ENCODE assay signal across 1 fruit fly cellular context in the genomic region with DNA sequence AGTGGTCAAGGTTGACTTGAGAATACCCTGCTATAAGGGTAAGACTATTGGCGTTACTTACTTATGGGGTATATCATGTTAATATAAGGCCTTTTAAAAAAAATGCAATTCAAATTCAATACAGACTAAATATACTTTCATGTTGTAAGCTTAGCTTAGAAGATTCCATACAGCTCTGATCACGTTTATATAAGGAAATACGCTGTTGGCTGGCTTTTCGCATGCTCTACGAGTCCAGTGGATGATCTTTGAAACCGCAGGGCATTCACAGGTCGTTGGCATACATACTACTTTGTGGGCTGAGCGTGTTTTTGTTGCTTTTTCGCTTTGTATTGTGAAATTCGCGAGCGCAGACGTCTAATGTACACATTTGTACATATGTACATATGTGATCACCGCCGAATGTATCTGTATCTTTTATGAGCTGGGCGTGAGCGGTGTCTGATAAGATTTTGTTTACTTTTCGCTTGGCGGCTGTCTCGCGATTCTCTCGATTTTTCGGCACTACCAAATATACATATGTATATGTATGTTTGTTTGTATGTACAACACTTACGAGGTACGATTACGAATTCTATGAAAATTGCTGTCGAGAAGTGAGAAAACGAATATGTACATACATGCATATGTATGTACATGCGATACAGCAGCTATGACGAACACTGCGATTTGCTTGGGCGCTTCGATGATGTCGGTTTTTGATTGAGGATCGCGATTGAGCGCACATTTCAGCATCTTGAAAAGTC.
A peak's percentile ranks its signal among the peaks of the same experiment; 100 is the strongest.
TF ChIP-seq lines count a peak whose summit lies in the region.

No protein-coding gene starts in this region.

TF ChIP-seq in whole organism, embryonic, 481 proteins besides CTCF, POLR2A, EP300 and RAD21 (continued from another document and continues in another):
- TF ChIP-seq aop (GFP tag; IDR thresholded peaks at IDR 0.05; lab: Robert Waterston, UW) (no peak), ara (GFP tag; IDR thresholded peaks at IDR 0.05; lab: Robert Waterston, UW) (no peak), CG4820 (GFP tag; optimal IDR thresholded peaks at IDR 0.05; lab: Kevin White, UChicago) (no peak), CG4282 (GFP tag; optimal IDR thresholded peaks at IDR 0.05; lab: Kevin White, UChicago) (no peak), C15 (GFP tag; IDR thresholded peaks at IDR 0.05; lab: Robert Waterston, UW) (no peak), MBD-R2 (GFP tag; IDR thresholded peaks at IDR 0.05; lab: Robert Waterston, UW) (no peak; the same call in 1 of the 2 replicates), Med (GFP tag; lab: Kevin White, UChicago) (peak; percentile 91), Xrp1 (GFP tag; IDR thresholded peaks at IDR 0.05; lab: Robert Waterston, UW) (peak; percentile 38), Dip3 (GFP tag; optimal IDR thresholded peaks at IDR 0.05; lab: Kevin White, UChicago) (peak; percentile 65), E2f2 (GFP tag; IDR thresholded peaks at IDR 0.05; lab: Robert Waterston, UW) (peak; percentile 33; the same call in 1 of the 2 replicates), Camta (GFP tag; optimal IDR thresholded peaks at IDR 0.05; lab: Kevin White, UChicago) (peak; percentile 25), CG6765 (GFP tag; optimal IDR thresholded peaks at IDR 0.05; lab: Kevin White, UChicago) (peak; percentile 65), Bdp1 (GFP tag; optimal IDR thresholded peaks at IDR 0.05; lab: Kevin White, UChicago) (no peak), CG8388 (GFP tag; optimal IDR thresholded peaks at IDR 0.05; lab: Kevin White, UChicago) (no peak), abd-A (tag; optimal IDR thresholded peaks at IDR 0.05; lab: Kevin White, UChicago) (peak; percentile 52), ssp (GFP tag; IDR thresholded peaks at IDR 0.05; lab: Robert Waterston, UW) (no peak), Aef1 (GFP tag; IDR thresholded peaks at IDR 0.05; lab: Robert Waterston, UW) (no peak; the same call in 2 of the 3 replicates), CG13123 (GFP tag; optimal IDR thresholded peaks at IDR 0.05; lab: Kevin White, UChicago) (no peak), Nf-YC (tag; optimal IDR thresholded peaks at IDR 0.05; lab: Kevin White, UChicago) (peak; percentile 42), CG5953 (GFP tag; IDR thresholded peaks at IDR 0.05; lab: Robert Waterston, UW) (no peak), fd3F (GFP tag; optimal IDR thresholded peaks at IDR 0.05; lab: Kevin White, UChicago) (peak; percentile 28), BtbVII (GFP tag; optimal IDR thresholded peaks at IDR 0.05; lab: Kevin White, UChicago) (peak; percentile 57), HmgZ (tag; optimal IDR thresholded peaks at IDR 0.05; lab: Kevin White, UChicago) (peak; percentile 38), CG12659 (GFP tag; optimal IDR thresholded peaks at IDR 0.05; lab: Kevin White, UChicago) (peak; percentile 57), pan (optimal IDR thresholded peaks at IDR 0.05; lab: Kevin White, UChicago) (no peak), pan (GFP tag; optimal IDR thresholded peaks at IDR 0.05 in 1 of 2, IDR thresholded peaks at IDR 0.05 in 1 of 2) (no peak), CG5180 (GFP tag; optimal IDR thresholded peaks at IDR 0.05; lab: Kevin White, UChicago) (peak; percentile 50), pho (GFP tag; optimal IDR thresholded peaks at IDR 0.05; lab: Kevin White, UChicago) (peak; percentile 65), slp2 (GFP tag; optimal IDR thresholded peaks at IDR 0.05; lab: Kevin White, UChicago) (no peak), CG16813 (GFP tag; IDR thresholded peaks at IDR 0.05; lab: Robert Waterston, UW; ENCODE audit: partially characterized antibody) (no peak), CG15269 (tag; optimal IDR thresholded peaks at IDR 0.05; lab: Kevin White, UChicago) (peak; percentile 34), grau (tag; optimal IDR thresholded peaks at IDR 0.05; lab: Kevin White, UChicago) (peak; percentile 54), CG2678 (tag; optimal IDR thresholded peaks at IDR 0.05; lab: Kevin White, UChicago) (peak; percentile 68), CG6791 (GFP tag; IDR thresholded peaks at IDR 0.05; lab: Robert Waterston, UW; ENCODE audit: partially characterized antibody) (no peak), luna (GFP tag; optimal IDR thresholded peaks at IDR 0.05; lab: Kevin White, UChicago) (peak; percentile 51), ems (GFP tag; optimal IDR thresholded peaks at IDR 0.05; lab: Kevin White, UChicago) (no peak), CG6654 (GFP tag; optimal IDR thresholded peaks at IDR 0.05; lab: Kevin White, UChicago) (no peak), HHEX (GFP tag; optimal IDR thresholded peaks at IDR 0.05; lab: Kevin White, UChicago) (peak; percentile 63), Scr (GFP tag; IDR thresholded peaks at IDR 0.05; lab: Robert Waterston, UW; ENCODE audit: partially characterized antibody) (no peak), CG31224 (GFP tag; IDR thresholded peaks at IDR 0.05; lab: Robert Waterston, UW) (no peak), HLHmδ (GFP tag; optimal IDR thresholded peaks at IDR 0.05; lab: Kevin White, UChicago) (no peak), NK7.1 (GFP tag; optimal IDR thresholded peaks at IDR 0.05; lab: Kevin White, UChicago) (no peak), crp (GFP tag; optimal IDR thresholded peaks at IDR 0.05; lab: Kevin White, UChicago) (no peak), Usf (GFP tag; optimal IDR thresholded peaks at IDR 0.05; lab: Kevin White, UChicago) (peak; percentile 30), CG6683 (GFP tag; optimal IDR thresholded peaks at IDR 0.05; lab: Kevin White, UChicago) (peak; percentile 35), z (GFP tag; IDR thresholded peaks at IDR 0.05; lab: Robert Waterston, UW) (peak; percentile 61; the same call in 1 of the 3 replicates), CG3065 (GFP tag; optimal IDR thresholded peaks at IDR 0.05; lab: Kevin White, UChicago) (no peak), h (optimal IDR thresholded peaks at IDR 0.05; lab: Kevin White, UChicago) (no peak), Oaz (GFP tag; IDR thresholded peaks at IDR 0.05; lab: Robert Waterston, UW) (no peak), CG4360 (GFP tag; IDR thresholded peaks at IDR 0.05; lab: Robert Waterston, UW) (no peak), hbn (GFP tag; IDR thresholded peaks at IDR 0.05; lab: Robert Waterston, UW; ENCODE audit: partially characterized antibody) (no peak), CG17186 (GFP tag; optimal IDR thresholded peaks at IDR 0.05; lab: Kevin White, UChicago) (no peak), tx (GFP tag; optimal IDR thresholded peaks at IDR 0.05; lab: Kevin White, UChicago) (peak; percentile 30), Dad (GFP tag; optimal IDR thresholded peaks at IDR 0.05; lab: Kevin White, UChicago) (no peak), CG4730 (GFP tag; IDR thresholded peaks at IDR 0.05; lab: Robert Waterston, UW) (0 out of 2 replicates have a peak, but pooled peaks have one; percentile 16), YL-1 (GFP tag; optimal IDR thresholded peaks at IDR 0.05; lab: Kevin White, UChicago) (peak; percentile 39), Hr3 (GFP tag; optimal IDR thresholded peaks at IDR 0.05; lab: Kevin White, UChicago) (peak; percentile 18), CG9876 (GFP tag; optimal IDR thresholded peaks at IDR 0.05; lab: Kevin White, UChicago) (peak; percentile 14), Mes4 (GFP tag; optimal IDR thresholded peaks at IDR 0.05; lab: Kevin White, UChicago) (peak; percentile 2), CG2129 (GFP tag; IDR thresholded peaks at IDR 0.05; lab: Robert Waterston, UW; ENCODE audit: partially characterized antibody) (no peak), CG15601 (tag; optimal IDR thresholded peaks at IDR 0.05; lab: Kevin White, UChicago) (peak; percentile 35), dmrt11E (tag; optimal IDR thresholded peaks at IDR 0.05; lab: Kevin White, UChicago) (no peak), CkIIα-i1 (GFP tag; IDR thresholded peaks at IDR 0.05; lab: Robert Waterston, UW) (no peak), Sox100B (GFP tag; optimal IDR thresholded peaks at IDR 0.05; lab: Kevin White, UChicago) (peak; percentile 44), CG4404 (GFP tag; IDR thresholded peaks at IDR 0.05; lab: Robert Waterston, UW) (no peak), Dp (GFP tag; optimal IDR thresholded peaks at IDR 0.05; lab: Kevin White, UChicago) (no peak), E2f1 (GFP tag; IDR thresholded peaks at IDR 0.05; lab: Robert Waterston, UW) (no peak), CG10209 (GFP tag; optimal IDR thresholded peaks at IDR 0.05; lab: Kevin White, UChicago) (peak; percentile 63), pita (GFP tag; optimal IDR thresholded peaks at IDR 0.05; lab: Kevin White, UChicago) (no peak), p53 (GFP tag; optimal IDR thresholded peaks at IDR 0.05; lab: Kevin White, UChicago) (no peak), Bgb (GFP tag; IDR thresholded peaks at IDR 0.05; lab: Robert Waterston, UW; ENCODE audit: partially characterized antibody) (no peak), CG34224 (GFP tag; IDR thresholded peaks at IDR 0.05; lab: Robert Waterston, UW; ENCODE audit: partially characterized antibody) (no peak), B-H1 (GFP tag; IDR thresholded peaks at IDR 0.05; lab: Robert Waterston, UW) (no peak; the same call in 2 of the 3 replicates), cato (GFP tag; optimal IDR thresholded peaks at IDR 0.05; lab: Kevin White, UChicago; ENCODE audit: borderline replicate concordance) (no peak), tio (GFP tag; optimal IDR thresholded peaks at IDR 0.05; lab: Kevin White, UChicago) (no peak), CG12744 (GFP tag; optimal IDR thresholded peaks at IDR 0.05; lab: Kevin White, UChicago) (peak; percentile 4), stc (GFP tag; IDR thresholded peaks at IDR 0.05; lab: Robert Waterston, UW) (no peak), CG8944 (GFP tag; optimal IDR thresholded peaks at IDR 0.05; lab: Kevin White, UChicago) (peak; percentile 8), gcm2 (GFP tag; optimal IDR thresholded peaks at IDR 0.05; lab: Kevin White, UChicago) (no peak), scrt (GFP tag; optimal IDR thresholded peaks at IDR 0.05; lab: Kevin White, UChicago) (peak; percentile 42), emc (GFP tag; optimal IDR thresholded peaks at IDR 0.05; lab: Kevin White, UChicago) (no peak), rib (GFP tag; IDR thresholded peaks at IDR 0.05; lab: Robert Waterston, UW) (peak; percentile 60; the same call in 1 of the 2 replicates), CG12071 (GFP tag; optimal IDR thresholded peaks at IDR 0.05; lab: Kevin White, UChicago) (peak; percentile 66), CG31388 (GFP tag; optimal IDR thresholded peaks at IDR 0.05; lab: Kevin White, UChicago) (no peak), Chrac-16 (GFP tag; optimal IDR thresholded peaks at IDR 0.05; lab: Kevin White, UChicago) (peak; percentile 24), CG15514 (GFP tag; optimal IDR thresholded peaks at IDR 0.05; lab: Kevin White, UChicago) (peak; percentile 55), ro (GFP tag; IDR thresholded peaks at IDR 0.05; lab: Robert Waterston, UW) (no peak), CG7745 (tag; optimal IDR thresholded peaks at IDR 0.05; lab: Kevin White, UChicago) (no peak), insv (GFP tag; optimal IDR thresholded peaks at IDR 0.05; lab: Kevin White, UChicago) (peak in 1 of 2 experiments; percentile 49), jumu (GFP tag; optimal IDR thresholded peaks at IDR 0.05; lab: Kevin White, UChicago) (no peak), Trl (optimal IDR thresholded peaks at IDR 0.05; lab: Kevin White, UChicago) (peak in 1 of 2 experiments; percentile 4), Trl (GFP tag; optimal IDR thresholded peaks at IDR 0.05; lab: Kevin White, UChicago) (peak; percentile 37), HLH54F (GFP tag; optimal IDR thresholded peaks at IDR 0.05; lab: Kevin White, UChicago) (peak; percentile 48), CG18599 (GFP tag; optimal IDR thresholded peaks at IDR 0.05; lab: Kevin White, UChicago) (peak; percentile 70), CG11696 (GFP tag; IDR thresholded peaks at IDR 0.05; lab: Robert Waterston, UW) (no peak; the same call in 1 of the 2 replicates), trem (tag; optimal IDR thresholded peaks at IDR 0.05; lab: Kevin White, UChicago) (no peak), mirr (GFP tag; optimal IDR thresholded peaks at IDR 0.05; lab: Kevin White, UChicago) (peak; percentile 90), Hand (GFP tag; optimal IDR thresholded peaks at IDR 0.05; lab: Kevin White, UChicago) (peak; percentile 47), CG12236 (GFP tag; optimal IDR thresholded peaks at IDR 0.05; lab: Kevin White, UChicago) (no peak), sqz (GFP tag; optimal IDR thresholded peaks at IDR 0.05; lab: Kevin White, UChicago) (no peak), CG6813 (GFP tag; optimal IDR thresholded peaks at IDR 0.05; lab: Kevin White, UChicago) (peak; percentile 74), CG7928 (GFP tag; optimal IDR thresholded peaks at IDR 0.05; lab: Kevin White, UChicago) (no peak), onecut (GFP tag; IDR thresholded peaks at IDR 0.05; lab: Robert Waterston, UW) (peak; percentile 39; the same call in 1 of the 2 replicates), CG13624 (GFP tag; optimal IDR thresholded peaks at IDR 0.05; lab: Kevin White, UChicago) (peak; percentile 51), Rx (GFP tag; IDR thresholded peaks at IDR 0.05; lab: Robert Waterston, UW) (no peak), ato (GFP tag; IDR thresholded peaks at IDR 0.05; lab: Robert Waterston, UW; ENCODE audit: partially characterized antibody) (no peak), Dref (GFP tag; IDR thresholded peaks at IDR 0.05; lab: Robert Waterston, UW) (no peak), trh (GFP tag; optimal IDR thresholded peaks at IDR 0.05; lab: Kevin White, UChicago) (no peak), H15 (GFP tag; IDR thresholded peaks at IDR 0.05; lab: Robert Waterston, UW) (no peak), CG4854 (GFP tag; optimal IDR thresholded peaks at IDR 0.05; lab: Kevin White, UChicago) (no peak), sisA (GFP tag; IDR thresholded peaks at IDR 0.05; lab: Robert Waterston, UW) (no peak), Doc2 (GFP tag; IDR thresholded peaks at IDR 0.05; lab: Robert Waterston, UW) (no peak), otp (GFP tag; IDR thresholded peaks at IDR 0.05; lab: Robert Waterston, UW) (peak; percentile 44; the same call in 1 of the 3 replicates), Ets97D (GFP tag; optimal IDR thresholded peaks at IDR 0.05; lab: Kevin White, UChicago) (no peak), gsb (GFP tag; IDR thresholded peaks at IDR 0.05; lab: Robert Waterston, UW) (peak; percentile 25; the same call in 1 of the 2 replicates), CG16779 (GFP tag; IDR thresholded peaks at IDR 0.05; lab: Robert Waterston, UW) (no peak), HmgD (GFP tag; optimal IDR thresholded peaks at IDR 0.05; lab: Kevin White, UChicago) (no peak), Sin3A (optimal IDR thresholded peaks at IDR 0.05; lab: Kevin White, UChicago) (no peak), psq (GFP tag; optimal IDR thresholded peaks at IDR 0.05; lab: Kevin White, UChicago) (no peak), CG10431 (GFP tag; optimal IDR thresholded peaks at IDR 0.05; lab: Kevin White, UChicago) (no peak), CG5245 (GFP tag; optimal IDR thresholded peaks at IDR 0.05; lab: Kevin White, UChicago) (no peak), CG14667 (GFP tag; IDR thresholded peaks at IDR 0.05; lab: Robert Waterston, UW) (no peak), eve (GFP tag; optimal IDR thresholded peaks at IDR 0.05; lab: Kevin White, UChicago) (no peak), az2 (GFP tag; optimal IDR thresholded peaks at IDR 0.05; lab: Kevin White, UChicago) (no peak)
